Worm (Caenorhabditis elegans) whole organism, dauer: Measurements from ENCODE around the gene golg-4.
"Not testable (repeated sequence)": the region's sequence is repeated elsewhere in the genome, so short reads cannot be mapped to it uniquely, and the experiment has no call there.

Experiments used
- unc-62 ChIP-seq: sonication (generic microtip); optimal IDR thresholded peaks from 2 replicates; lab custom pipeline; 2017; ENCODE audit warnings: missing biosample characterization, missing genetic modification reagents, missing genetic modification characterization

Gene golg-4

ce11 chrIII:3454045-3454444, 48.7 kb downstream of the golg-4 start, which contains the start of gene C34C12.1:
Gene C34C12.1, plus strand, starts transcription at chrIII:3454345.
- not testable (repeated sequence) for TF ChIP-seq unc-62

- TF ChIP-seq unc-62: no peak
These were observed 50.9 kb downstream of the golg-4 start for ce11 chrIII:3456226-3456625.

- no peak for TF ChIP-seq unc-62
These were observed 54.7 kb downstream of the golg-4 start, which contains the start of gene C34C12.8 for ce11 chrIII:3460061-3460460. Gene C34C12.8, plus strand, starts transcription at chrIII:3460406.

- TF ChIP-seq unc-62: no peak
These were observed 56.0 kb downstream of the golg-4 start, which contains the start of gene pph-6 for ce11 chrIII:3461403-3461802. Gene pph-6, plus strand, starts transcription at chrIII:3461703.

ce11 chrIII:3467013-3467412, 61.6 kb downstream of the golg-4 start:
- no peak for TF ChIP-seq unc-62

ce11 chrIII:3468384-3468783, 63.0 kb downstream of the golg-4 start:
- TF ChIP-seq unc-62: no peak

- no peak for TF ChIP-seq unc-62
These were observed 64.3 kb downstream of the golg-4 start, which contains the start of gene smim-14 for ce11 chrIII:3469646-3470045. Gene smim-14, minus strand, starts transcription at chrIII:3469746.

ce11 chrIII:3470433-3470832, 65.1 kb downstream of the golg-4 start:
- no peak for TF ChIP-seq unc-62

ce11 chrIII:3470973-3471372, 65.6 kb downstream of the golg-4 start:
- TF ChIP-seq unc-62: no peak

ce11 chrIII:3471403-3472053, 66.2 kb downstream of the golg-4 start, which contains the start of gene rsu-1:
Gene rsu-1, plus strand, starts transcription at chrIII:3472003.
- TF ChIP-seq unc-62: no peak

- TF ChIP-seq unc-62: no peak
These were observed 69.6 kb downstream of the golg-4 start for ce11 chrIII:3475014-3475413.
